Worm (Caenorhabditis elegans) whole organism, L4/young adult: ENCODE results near the gene Y69E1A.3.

Source experiments
- W03F9.2 ChIP-seq: fragments of 150-350 bp; optimal IDR thresholded peaks from 2 replicates; lab custom pipeline; 2014; ENCODE audit warnings: missing biosample characterization, missing genetic modification characterization
- dao-5 ChIP-seq: sonication (generic microtip); optimal IDR thresholded peaks from 2 replicates; lab custom pipeline; 2016; ENCODE audit warnings: missing genotype, missing genetic modification characterization, moderate library complexity, missing compliant biosample characterization
- him-1 ChIP-seq: sonication (generic microtip); optimal IDR thresholded peaks from 2 replicates; lab custom pipeline; 2016; ENCODE audit warnings: missing genotype, missing genetic modification reagents, missing genetic modification characterization, missing compliant biosample characterization

- no peak for TF ChIP-seq him-1 (tag; lab: Kevin White, UChicago)
- no peak for TF ChIP-seq W03F9.2 (tag; lab: Kevin White, UChicago)
- TF ChIP-seq dao-5 (tag; lab: Kevin White, UChicago) = no peak
Observed at ce11 chrIV:10958230-10958588, 6.1 kb downstream of the Y69E1A.3 start, which contains the start of gene sri-19.
